Fruit fly (Drosophila melanogaster) whole organism, embryonic: ENCODE measurements around the gene tws.
A peak's percentile ranks its signal among the peaks of the same experiment; 100 is the strongest.

Source experiments
- Asciz ChIP-seq: fragments of 200-800 bp; sonication (Bioruptor generic); optimal IDR thresholded peaks from 2 replicates; lab custom pipeline; 2017; ENCODE audit warnings: missing biosample characterization, mild to moderate bottlenecking, missing genetic modification characterization, missing genetic modification reagents
- Bgb ChIP-seq: fragments of 200-800 bp; sonication (Bioruptor generic); IDR thresholded peaks from 2 replicates; pipeline ENCODE4 v1.3.6; 2022; ENCODE audit warnings: missing biosample characterization, missing genetic modification characterization; ENCODE audit not compliant: partially characterized antibody
- CG10274 ChIP-seq: fragments of 200-800 bp; sonication (Bioruptor generic); optimal IDR thresholded peaks from 3 replicates; lab custom pipeline; 2017; ENCODE audit warnings: missing biosample characterization, mild to moderate bottlenecking, missing genetic modification characterization
- CG15479 ChIP-seq: fragments of 200-800 bp; sonication (Bioruptor generic); optimal IDR thresholded peaks from 3 replicates; lab custom pipeline; 2019; ENCODE audit warnings: missing biosample characterization, mild to moderate bottlenecking, missing genetic modification characterization, moderate library complexity
- CG15601 ChIP-seq: fragments of 200-800 bp; sonication (Bioruptor generic); optimal IDR thresholded peaks from 3 replicates; lab custom pipeline; 2019; ENCODE audit warnings: missing biosample characterization, mild to moderate bottlenecking, missing genetic modification characterization, moderate library complexity
- CG1602 ChIP-seq: fragments of 200-800 bp; sonication (Bioruptor generic); optimal IDR thresholded peaks from 3 replicates; lab custom pipeline; 2016; ENCODE audit warnings: missing biosample characterization, missing genetic modification characterization
- CG1792 ChIP-seq: fragments of 200-800 bp; sonication (Bioruptor generic); optimal IDR thresholded peaks from 2 replicates; lab custom pipeline; 2016; ENCODE audit warnings: missing biosample characterization, missing genetic modification characterization
- CG2712 ChIP-seq: fragments of 200-800 bp; optimal IDR thresholded peaks from 3 replicates; lab custom pipeline; 2019; ENCODE audit warnings: missing biosample characterization, mild to moderate bottlenecking, missing genetic modification characterization, moderate library complexity
- CG30020 ChIP-seq: fragments of 200-800 bp; optimal IDR thresholded peaks from 2 replicates; lab custom pipeline; 2019; ENCODE audit warnings: missing biosample characterization, mild to moderate bottlenecking, missing genetic modification characterization, moderate library complexity
- CG31388 ChIP-seq: fragments of 200-800 bp; sonication (Bioruptor generic); optimal IDR thresholded peaks from 2 replicates; lab custom pipeline; 2016; ENCODE audit warnings: missing biosample characterization, missing genetic modification characterization
- CG3163 ChIP-seq: fragments of 200-800 bp; sonication (Bioruptor generic); optimal IDR thresholded peaks from 3 replicates; lab custom pipeline; 2016; ENCODE audit warnings: missing biosample characterization, missing genetic modification characterization
- CG8388 ChIP-seq: fragments of 200-800 bp; sonication (Bioruptor generic); optimal IDR thresholded peaks from 2 replicates; lab custom pipeline; 2019; ENCODE audit warnings: missing biosample characterization, mild to moderate bottlenecking, missing genetic modification characterization, moderate library complexity
- CG9797 ChIP-seq: fragments of 200-800 bp; sonication (Bioruptor generic); optimal IDR thresholded peaks from 3 replicates; lab custom pipeline; 2018; ENCODE audit warnings: missing biosample characterization, mild to moderate bottlenecking, missing genetic modification characterization
- Camta ChIP-seq: fragments of 200-800 bp; sonication (Bioruptor generic); optimal IDR thresholded peaks from 2 replicates; lab custom pipeline; 2016; ENCODE audit warnings: missing biosample characterization, missing genetic modification characterization
- D19B ChIP-seq: fragments of 200-800 bp; sonication (Bioruptor generic); optimal IDR thresholded peaks from 2 replicates; lab custom pipeline; 2017; ENCODE audit warnings: missing biosample characterization, mild to moderate bottlenecking, missing genetic modification characterization
- Doc3 ChIP-seq: fragments of 200-800 bp; sonication (Bioruptor generic); IDR thresholded peaks from 3 replicates; pipeline ENCODE4 v1.3.6; 2022; ENCODE audit warnings: missing biosample characterization, missing genetic modification characterization; ENCODE audit not compliant: partially characterized antibody
- E2f1 ChIP-seq: fragments of 200-800 bp; sonication (Bioruptor generic); IDR thresholded peaks from 2 replicates; pipeline ENCODE4 v1.3.6; 2022; ENCODE audit warnings: missing biosample characterization, missing genetic modification characterization
- E2f2 ChIP-seq: fragments of 200-800 bp; sonication (Bioruptor generic); IDR thresholded peaks from 2 replicates; pipeline ENCODE4 v1.3.6; 2022; ENCODE audit warnings: missing biosample characterization, missing genetic modification characterization
- ERR ChIP-seq: fragments of 200-800 bp; sonication (Bioruptor generic); optimal IDR thresholded peaks from 2 replicates; lab custom pipeline; 2016; ENCODE audit warnings: missing biosample characterization, missing genetic modification characterization
- Ets65A ChIP-seq: fragments of 200-800 bp; sonication (Bioruptor generic); peaks from one replicate; lab custom pipeline; 2016; ENCODE audit warnings: missing biosample characterization, missing genetic modification characterization
- GATAe ChIP-seq: fragments of 200-800 bp; sonication (Bioruptor generic); conservative IDR thresholded peaks from 2 replicates; pipeline ENCODE4 v1.3.6; 2022; ENCODE audit warnings: missing biosample characterization, missing genetic modification characterization
- Gug ChIP-seq: fragments of 200-800 bp; sonication (Bioruptor generic); IDR thresholded peaks from 4 replicates; pipeline ENCODE4 v1.3.6; 2022; ENCODE audit warnings: missing biosample characterization, missing genetic modification characterization
- Hand ChIP-seq: fragments of 200-800 bp; sonication (Bioruptor generic); optimal IDR thresholded peaks from 2 replicates; lab custom pipeline; 2017; ENCODE audit warnings: mild to moderate bottlenecking, missing biosample characterization, missing genetic modification reagents, missing genetic modification characterization
- Lhr ChIP-seq: fragments of 200-800 bp; sonication (Bioruptor generic); optimal IDR thresholded peaks from 3 replicates; lab custom pipeline; 2017; ENCODE audit warnings: mild to moderate bottlenecking, missing biosample characterization, missing genetic modification reagents, missing genetic modification characterization
- Lim3 ChIP-seq: fragments of 200-800 bp; sonication (Bioruptor generic); IDR thresholded peaks from 2 replicates; pipeline ENCODE4 v1.3.6; 2022; ENCODE audit warnings: missing biosample characterization, missing genetic modification characterization
- Max ChIP-seq: fragments of 200-800 bp; sonication (Bioruptor generic); optimal IDR thresholded peaks from 2 replicates; lab custom pipeline; 2016; ENCODE audit warnings: missing biosample characterization, mild to moderate bottlenecking, missing genetic modification characterization
- Mes4 ChIP-seq: fragments of 200-800 bp; sonication (Bioruptor generic); optimal IDR thresholded peaks from 2 replicates; lab custom pipeline; 2016; ENCODE audit warnings: missing biosample characterization, missing genetic modification characterization
- Mrtf ChIP-seq: fragments of 200-800 bp; sonication (Bioruptor generic); IDR thresholded peaks from 3 replicates; pipeline ENCODE4 v1.3.6; 2022; ENCODE audit warnings: missing biosample characterization, missing genetic modification characterization
- Nf-YB ChIP-seq: fragments of 200-800 bp; sonication (Bioruptor generic); optimal IDR thresholded peaks from 3 replicates; lab custom pipeline; 2019; ENCODE audit warnings: missing biosample characterization, mild to moderate bottlenecking, missing genetic modification characterization, moderate library complexity
- al ChIP-seq: fragments of 200-800 bp; sonication (Bioruptor generic); IDR thresholded peaks from 2 replicates; pipeline ENCODE4 v1.3.6; 2022; ENCODE audit warnings: missing biosample characterization, missing genetic modification characterization
- amos ChIP-seq: fragments of 200-800 bp; sonication (Bioruptor generic); IDR thresholded peaks from 2 replicates; pipeline ENCODE4 v1.3.6; 2022; ENCODE audit warnings: missing biosample characterization, missing genetic modification characterization; ENCODE audit not compliant: partially characterized antibody
- ase ChIP-seq: fragments of 200-800 bp; sonication (Bioruptor generic); IDR thresholded peaks from 3 replicates; pipeline ENCODE4 v1.3.6; 2022; ENCODE audit warnings: missing biosample characterization, missing genetic modification characterization
- bab2 ChIP-seq: fragments of 200-800 bp; sonication (Bioruptor generic); optimal IDR thresholded peaks from 2 replicates; lab custom pipeline; 2016; ENCODE audit warnings: missing biosample characterization, missing genetic modification characterization
- bbx ChIP-seq: fragments of 200-800 bp; sonication (Bioruptor generic); IDR thresholded peaks from 2 replicates; pipeline ENCODE4 v1.3.6; 2022; ENCODE audit warnings: missing biosample characterization, missing genetic modification characterization; ENCODE audit not compliant: partially characterized antibody
- bcd ChIP-seq: fragments of 200-800 bp; sonication (Bioruptor generic); optimal IDR thresholded peaks from 2 replicates; lab custom pipeline; 2017; ENCODE audit warnings: missing biosample characterization, mild to moderate bottlenecking, missing genetic modification characterization
- ci ChIP-seq: fragments of 200-800 bp; sonication (Bioruptor generic); IDR thresholded peaks from 3 replicates; pipeline ENCODE4 v1.3.6; 2022; ENCODE audit warnings: missing biosample characterization, missing genetic modification characterization
- crol ChIP-seq: fragments of 200-800 bp; sonication (Bioruptor generic); IDR thresholded peaks from 2 replicates; pipeline ENCODE4 v1.3.6; 2022; ENCODE audit warnings: missing biosample characterization, missing genetic modification characterization
- disco-r ChIP-seq: fragments of 200-800 bp; sonication (Bioruptor generic); optimal IDR thresholded peaks from 2 replicates; lab custom pipeline; 2016; ENCODE audit warnings: missing biosample characterization, missing genetic modification characterization
- emc ChIP-seq: fragments of 200-800 bp; sonication (Bioruptor generic); optimal IDR thresholded peaks from 2 replicates; lab custom pipeline; 2016; ENCODE audit warnings: missing biosample characterization, missing genetic modification characterization
- h ChIP-seq: fragments of >200 bp; optimal IDR thresholded peaks from 2 replicates; lab custom pipeline; 2017
- hb ChIP-seq: fragments of 200-800 bp; sonication (Bioruptor generic); IDR thresholded peaks from 3 replicates; pipeline ENCODE4 v1.3.6; 2022; ENCODE audit warnings: missing biosample characterization, missing genetic modification characterization; ENCODE audit not compliant: partially characterized antibody
- klu ChIP-seq: fragments of 200-800 bp; sonication (Bioruptor generic); IDR thresholded peaks from 2 replicates; pipeline ENCODE4 v1.3.6; 2022; ENCODE audit warnings: missing biosample characterization, missing genetic modification characterization
- lola ChIP-seq, 3 experiments: fragments of >200 bp in 2 of 3; fragments of 200-800 bp in 1 of 3; sonication (Bioruptor generic) in 1 of 3; optimal IDR thresholded peaks; 2 replicates each; lab custom pipeline; 2017 to 2019; ENCODE audit warnings: missing biosample characterization in 3 of 3, missing genetic modification characterization in 3 of 3, mild to moderate bottlenecking in 1 of 3, moderate library complexity in 1 of 3
- maf-S ChIP-seq: fragments of 200-800 bp; sonication (Bioruptor generic); optimal IDR thresholded peaks from 2 replicates; lab custom pipeline; 2016; ENCODE audit warnings: missing biosample characterization, missing genetic modification characterization
- mld ChIP-seq: fragments of 200-800 bp; sonication (Bioruptor generic); IDR thresholded peaks from 3 replicates; pipeline ENCODE4 v1.3.6; 2022; ENCODE audit warnings: missing biosample characterization, missing genetic modification characterization; ENCODE audit not compliant: partially characterized antibody
- odd ChIP-seq: fragments of 200-800 bp; sonication (Bioruptor generic); optimal IDR thresholded peaks from 2 replicates; lab custom pipeline; 2017; ENCODE audit warnings: missing biosample characterization, mild to moderate bottlenecking, missing genetic modification characterization
- phol ChIP-seq: fragments of 200-800 bp; sonication (Bioruptor generic); optimal IDR thresholded peaks from 3 replicates; lab custom pipeline; 2018; ENCODE audit warnings: missing biosample characterization, mild to moderate bottlenecking, missing genetic modification characterization, moderate library complexity
- scrt ChIP-seq: fragments of 200-800 bp; sonication (Bioruptor generic); optimal IDR thresholded peaks from 2 replicates; lab custom pipeline; 2018; ENCODE audit warnings: missing biosample characterization, mild to moderate bottlenecking, missing genetic modification characterization, moderate library complexity
- slbo ChIP-seq: fragments of 200-800 bp; sonication (Bioruptor generic); IDR thresholded peaks from 2 replicates; pipeline ENCODE4 v1.3.6; 2022; ENCODE audit warnings: missing biosample characterization, missing genetic modification characterization
- tgo ChIP-seq: fragments of 200-800 bp; sonication (Bioruptor generic); IDR thresholded peaks from 3 replicates; pipeline ENCODE4 v1.3.6; 2022; ENCODE audit warnings: missing biosample characterization, missing genetic modification characterization
- unpg ChIP-seq: fragments of 200-800 bp; sonication (Bioruptor generic); optimal IDR thresholded peaks from 3 replicates; lab custom pipeline; 2018; ENCODE audit warnings: missing biosample characterization, mild to moderate bottlenecking, missing genetic modification characterization, moderate library complexity
- zfh1 ChIP-seq: fragments of 200-800 bp; sonication (Bioruptor generic); IDR thresholded peaks from 3 replicates; pipeline ENCODE4 v1.3.6; 2022; ENCODE audit warnings: missing biosample characterization, missing genetic modification characterization

Gene tws

DNA sequence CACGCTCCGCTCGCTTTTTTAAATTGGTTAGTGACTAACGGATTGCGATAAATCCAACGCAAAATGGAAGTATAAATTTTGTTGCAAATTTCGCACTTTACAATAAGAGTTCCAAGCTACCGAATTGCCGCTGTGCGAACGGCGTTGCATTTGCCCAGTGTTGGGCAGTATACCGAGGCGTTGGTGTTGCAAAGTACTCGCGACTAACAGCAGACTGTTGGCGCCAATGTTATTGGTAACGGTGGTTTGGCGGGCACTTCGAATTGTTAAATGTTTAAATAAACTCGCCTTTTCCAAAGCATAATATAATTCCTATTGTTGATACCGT lies 5.3 kb downstream of the tws start (continued):
- TF ChIP-seq CG1602 (GFP tag; lab: Kevin White, UChicago), result no peak
- peak; percentile 35; the same call in 1 of the 2 replicates for TF ChIP-seq Bgb (GFP tag; lab: Robert Waterston, UW)
- TF ChIP-seq CG2712 (tag; lab: Kevin White, UChicago), result no peak
- no peak; the same call in 1 of the 3 replicates for TF ChIP-seq zfh1 (GFP tag; lab: Robert Waterston, UW)
- no peak for TF ChIP-seq D19B (GFP tag; lab: Kevin White, UChicago)
- no peak for TF ChIP-seq GATAe (GFP tag; lab: Robert Waterston, UW)
- no peak for TF ChIP-seq h (lab: Kevin White, UChicago)
- peak; percentile 29; the same call in 1 of the 2 replicates for TF ChIP-seq E2f1 (GFP tag; lab: Robert Waterston, UW)
- TF ChIP-seq Mes4 (GFP tag; lab: Kevin White, UChicago), result no peak
- TF ChIP-seq disco-r (GFP tag; lab: Kevin White, UChicago), result no peak
- no peak for TF ChIP-seq CG30020 (tag; lab: Kevin White, UChicago)
- no peak for TF ChIP-seq Nf-YB
- no peak for TF ChIP-seq Lim3 (GFP tag; lab: Robert Waterston, UW)
- peak; percentile 3 for TF ChIP-seq CG15601
- peak; percentile 95 for TF ChIP-seq E2f2
- no peak for TF ChIP-seq bcd (GFP tag; lab: Kevin White, UChicago)
- TF ChIP-seq slbo (GFP tag; lab: Robert Waterston, UW), result peak; percentile 51; the same call in 1 of the 2 replicates
- no peak for TF ChIP-seq unpg (GFP tag; lab: Kevin White, UChicago)
- no peak for TF ChIP-seq Max (GFP tag; lab: Kevin White, UChicago)
- TF ChIP-seq ci (GFP tag; lab: Robert Waterston, UW), result peak; percentile 56; the same call in 2 of the 3 replicates
- no peak for TF ChIP-seq Camta (GFP tag; lab: Kevin White, UChicago)
- TF ChIP-seq CG3163 (GFP tag; lab: Kevin White, UChicago), result peak; percentile 52
- no peak for TF ChIP-seq tgo (GFP tag; lab: Robert Waterston, UW)
- TF ChIP-seq maf-S, result peak; percentile 33
- no peak for TF ChIP-seq Doc3
- no peak for TF ChIP-seq hb (GFP tag; lab: Robert Waterston, UW)
- TF ChIP-seq mld, result no peak
- TF ChIP-seq CG1792 (GFP tag; lab: Kevin White, UChicago), result no peak
- no peak for TF ChIP-seq Asciz (GFP tag; lab: Kevin White, UChicago)
- TF ChIP-seq Gug (GFP tag; lab: Robert Waterston, UW), result no peak
- TF ChIP-seq emc (GFP tag; lab: Kevin White, UChicago), result no peak
- TF ChIP-seq bbx (GFP tag; lab: Robert Waterston, UW), result peak; percentile 51; the same call in 1 of the 2 replicates
- TF ChIP-seq al, result no peak
- peak; percentile 41; the same call in 1 of the 2 replicates for TF ChIP-seq amos
- peak; percentile 54 for TF ChIP-seq ERR (GFP tag; lab: Kevin White, UChicago)
- no peak for TF ChIP-seq odd (GFP tag; lab: Kevin White, UChicago)
- peak; percentile 1 for TF ChIP-seq phol (tag; lab: Kevin White, UChicago)
- peak; percentile 96 for TF ChIP-seq Ets65A (GFP tag; lab: Kevin White, UChicago)
- peak; percentile 37 for TF ChIP-seq Lhr
- TF ChIP-seq CG10274 (GFP tag; lab: Kevin White, UChicago), result no peak
- no peak for TF ChIP-seq lola (GFP tag; optimal IDR thresholded peaks at IDR 0.05; lab: Kevin White, UChicago)
- TF ChIP-seq Mrtf (GFP tag; lab: Robert Waterston, UW), result no peak
- TF ChIP-seq CG9797 (GFP tag; lab: Kevin White, UChicago), result peak; percentile 19
- TF ChIP-seq CG15479 (GFP tag; lab: Kevin White, UChicago), result peak; percentile 48
- peak; percentile 29 for TF ChIP-seq scrt (GFP tag; lab: Kevin White, UChicago)
- TF ChIP-seq CG8388, result no peak
- TF ChIP-seq CG31388 (GFP tag; lab: Kevin White, UChicago), result no peak
- TF ChIP-seq Hand (GFP tag; lab: Kevin White, UChicago), result peak; percentile 4
- no peak for TF ChIP-seq crol
- no peak for TF ChIP-seq ase (GFP tag; lab: Robert Waterston, UW)
- TF ChIP-seq klu, result no peak
- no peak for TF ChIP-seq bab2
